Fruit fly (Drosophila melanogaster): Measurements from ENCODE around the gene SMC5.

SMC5 gene

DNA sequence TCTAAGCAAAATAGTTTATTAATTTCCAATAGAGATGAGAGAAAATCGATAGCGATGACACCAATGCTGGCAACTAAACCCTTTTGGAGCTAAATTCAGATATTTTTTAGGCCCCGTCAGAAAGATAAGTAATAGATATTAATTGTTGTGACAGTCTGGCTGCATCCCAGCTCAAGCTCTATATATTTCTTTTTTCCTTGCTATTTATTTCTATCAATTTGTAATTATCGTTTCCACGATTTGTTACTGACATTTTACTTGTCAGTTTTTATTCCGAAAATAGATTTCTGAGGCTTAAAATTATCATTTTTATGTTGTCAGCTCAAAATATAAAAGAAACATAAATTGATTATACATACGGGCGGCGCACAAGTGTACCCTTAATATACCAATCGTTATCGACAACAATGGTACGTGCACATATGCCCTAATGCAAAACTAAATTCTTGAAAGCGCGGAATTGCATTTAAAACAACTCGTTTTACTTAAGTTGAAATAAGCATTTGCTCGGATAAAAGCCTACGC, at the start of gene SMC5, which contains the start of gene CRIF:
Gene SMC5, plus strand, starts transcription at position 329 of the 525 bp plus-strand sequence.
Gene CRIF, minus strand, starts transcription at position 51 of the 525 bp plus-strand sequence.
- TF ChIP-seq pan (optimal IDR thresholded peaks at IDR 0.05) (no peak), psq (optimal IDR thresholded peaks at IDR 0.05) (no peak), CG8478 (optimal IDR thresholded peaks at IDR 0.05) (no peak), usp (GFP tag; optimal IDR thresholded peaks at IDR 0.05) (no peak), EcR (GFP tag; optimal IDR thresholded peaks at IDR 0.05) (no peak)

DNA sequence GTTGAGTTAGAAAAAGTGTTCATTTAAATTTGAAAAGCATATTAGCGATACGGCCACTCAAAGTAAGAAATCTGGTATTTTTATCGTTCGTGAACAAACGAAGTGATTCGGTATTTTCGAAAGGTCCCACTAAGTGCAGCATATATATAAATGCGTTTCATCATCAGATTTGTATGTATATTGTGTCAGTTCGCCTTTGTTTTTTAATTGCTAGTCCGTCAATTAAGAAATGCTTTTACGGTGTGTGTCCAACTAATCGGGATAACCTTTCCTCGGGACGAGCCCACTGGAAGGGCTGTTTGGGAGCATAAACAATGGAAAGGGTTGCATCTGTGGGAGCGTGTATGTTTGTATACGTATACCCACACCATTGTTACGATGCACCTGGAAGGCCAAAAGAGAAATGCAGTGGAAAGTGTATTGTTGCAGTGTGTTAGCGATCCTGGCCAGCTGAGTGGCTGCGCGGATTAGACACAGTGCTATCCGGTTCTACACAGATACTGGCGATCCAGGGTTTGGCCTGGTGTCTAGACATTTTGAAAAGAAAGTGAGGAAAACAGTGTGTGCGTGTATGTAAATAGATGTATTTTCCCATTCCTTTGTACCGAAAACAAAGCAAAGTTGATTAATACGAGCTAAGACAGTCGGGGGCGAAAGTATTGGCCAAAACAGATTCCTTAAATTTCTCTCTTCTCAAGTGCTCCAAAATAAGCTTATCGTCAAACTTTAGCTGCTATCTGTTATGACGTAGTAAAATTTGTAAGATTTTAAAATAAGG, 45.7 kb upstream of the SMC5 start, which contains the start of gene CG7611:
Gene CG7611, plus strand, starts transcription at position 128 of the 778 bp plus-strand sequence.
- TF ChIP-seq psq (optimal IDR thresholded peaks at IDR 0.05) (no peak), EcR (GFP tag; optimal IDR thresholded peaks at IDR 0.05) (no peak), usp (GFP tag; optimal IDR thresholded peaks at IDR 0.05) (no peak), pan (optimal IDR thresholded peaks at IDR 0.05) (no peak), Dll (optimal IDR thresholded peaks at IDR 0.05) (no peak), CG8478 (optimal IDR thresholded peaks at IDR 0.05) (no peak)

DNA sequence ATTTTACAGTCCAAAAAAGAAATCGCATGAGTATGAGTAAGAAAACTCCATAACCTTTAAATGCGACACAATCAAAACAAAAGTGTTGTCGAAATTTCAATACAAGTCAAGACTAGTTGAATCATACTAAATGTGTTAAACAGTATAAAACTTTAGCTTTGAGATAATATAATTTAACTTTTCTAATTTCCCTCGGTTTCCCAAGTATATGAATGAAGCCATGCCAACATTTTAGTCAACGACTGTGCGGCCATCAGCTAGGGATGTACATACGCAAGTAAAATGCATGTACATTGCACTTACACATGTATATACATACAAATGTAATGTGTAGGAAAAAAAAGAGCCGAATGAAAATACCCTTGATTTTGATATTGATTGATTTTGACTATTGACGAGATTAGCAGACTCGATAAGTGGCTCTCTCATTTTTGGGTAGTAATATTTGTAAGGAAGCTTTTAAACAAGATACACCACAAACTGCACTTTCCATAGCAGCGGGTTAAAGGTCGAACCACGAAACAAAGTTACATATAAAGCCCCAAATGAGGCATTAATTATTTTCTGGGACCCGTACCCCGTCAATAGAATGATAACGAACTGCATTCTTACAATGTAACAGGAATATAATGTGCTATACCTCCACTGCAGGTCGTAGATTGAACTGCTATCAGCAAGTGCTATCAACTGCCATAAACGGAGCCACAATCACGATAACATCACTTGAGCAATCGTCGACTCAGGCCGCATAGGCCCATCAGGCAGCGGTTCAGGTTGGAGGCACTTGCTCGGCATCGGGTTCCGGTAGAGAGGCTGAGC, 44.7 kb upstream of the SMC5 start:
- TF ChIP-seq usp (GFP tag; optimal IDR thresholded peaks at IDR 0.05), result no peak
- no peak for TF ChIP-seq psq (optimal IDR thresholded peaks at IDR 0.05)
- no peak for TF ChIP-seq CG8478 (optimal IDR thresholded peaks at IDR 0.05)
- TF ChIP-seq Dll (optimal IDR thresholded peaks at IDR 0.05), result no peak
- no peak for TF ChIP-seq EcR (GFP tag; optimal IDR thresholded peaks at IDR 0.05)
- TF ChIP-seq pan (optimal IDR thresholded peaks at IDR 0.05), result no peak

DNA sequence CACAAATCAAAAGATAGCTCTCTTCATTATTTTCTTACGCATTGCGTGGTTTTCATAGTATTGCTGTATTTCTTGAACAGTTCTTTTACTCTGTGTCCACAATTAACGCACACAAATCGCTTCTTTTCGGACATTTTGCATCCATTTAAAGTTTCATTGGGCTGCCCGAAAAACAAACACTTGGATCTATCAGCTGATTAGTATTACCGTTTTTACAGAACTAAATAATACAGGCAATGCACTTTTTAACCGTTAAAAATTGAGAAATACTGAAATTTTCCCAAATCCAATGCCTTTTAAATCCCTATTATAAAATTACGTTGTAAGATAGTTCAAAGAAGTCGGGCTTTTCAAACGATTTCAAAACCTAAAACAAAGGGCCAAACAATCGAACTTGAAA, 39.9 kb upstream of the SMC5 start, which contains the start of gene Arv1:
Gene Arv1, minus strand, starts transcription at position 226 of the 400 bp plus-strand sequence.
- TF ChIP-seq CG8478 (optimal IDR thresholded peaks at IDR 0.05) (no peak), pan (optimal IDR thresholded peaks at IDR 0.05) (no peak), EcR (GFP tag; optimal IDR thresholded peaks at IDR 0.05) (no peak), psq (optimal IDR thresholded peaks at IDR 0.05) (no peak), usp (GFP tag; optimal IDR thresholded peaks at IDR 0.05) (no peak), Dll (optimal IDR thresholded peaks at IDR 0.05) (no peak)

DNA sequence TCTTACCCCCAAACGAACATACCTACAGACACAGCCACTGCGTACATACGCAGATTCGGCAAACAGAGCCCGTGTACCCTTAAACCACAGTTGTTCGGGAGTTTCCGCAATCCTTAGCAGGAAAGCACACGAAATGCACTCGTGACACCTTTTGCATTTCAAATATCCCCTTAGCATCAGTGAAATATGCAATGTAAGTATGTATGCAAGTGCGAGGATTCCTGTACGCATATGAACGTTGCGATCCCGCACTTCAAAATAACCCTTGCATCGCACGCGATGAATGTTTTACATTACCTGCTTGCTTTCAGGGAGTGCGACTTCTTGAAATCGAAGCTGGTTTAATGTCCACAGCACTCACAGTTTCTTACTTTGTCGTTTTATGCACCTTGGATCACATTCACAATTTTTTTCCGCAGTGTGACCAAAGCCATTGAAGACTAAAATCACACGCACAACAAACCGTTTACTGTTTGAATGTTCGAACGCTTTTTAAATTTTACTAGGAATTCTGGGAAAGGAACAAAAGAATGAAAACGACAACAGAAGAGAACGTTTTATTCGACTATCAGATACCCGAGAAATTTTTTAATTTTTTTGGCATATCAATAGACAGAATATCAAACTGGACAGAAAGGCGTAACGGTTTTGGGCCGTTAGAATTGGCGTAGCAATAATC, 35.6 kb upstream of the SMC5 start, which contains the start of gene Mkrn1:
Gene Mkrn1, minus strand, starts transcription at position 444 of the 679 bp plus-strand sequence.
- TF ChIP-seq EcR (GFP tag; optimal IDR thresholded peaks at IDR 0.05), result no peak
- no peak for TF ChIP-seq pan (optimal IDR thresholded peaks at IDR 0.05)
- TF ChIP-seq psq (optimal IDR thresholded peaks at IDR 0.05), result no peak
- TF ChIP-seq usp (GFP tag; optimal IDR thresholded peaks at IDR 0.05), result no peak
- no peak for TF ChIP-seq Dll (optimal IDR thresholded peaks at IDR 0.05)
- TF ChIP-seq CG8478 (optimal IDR thresholded peaks at IDR 0.05), result no peak

DNA sequence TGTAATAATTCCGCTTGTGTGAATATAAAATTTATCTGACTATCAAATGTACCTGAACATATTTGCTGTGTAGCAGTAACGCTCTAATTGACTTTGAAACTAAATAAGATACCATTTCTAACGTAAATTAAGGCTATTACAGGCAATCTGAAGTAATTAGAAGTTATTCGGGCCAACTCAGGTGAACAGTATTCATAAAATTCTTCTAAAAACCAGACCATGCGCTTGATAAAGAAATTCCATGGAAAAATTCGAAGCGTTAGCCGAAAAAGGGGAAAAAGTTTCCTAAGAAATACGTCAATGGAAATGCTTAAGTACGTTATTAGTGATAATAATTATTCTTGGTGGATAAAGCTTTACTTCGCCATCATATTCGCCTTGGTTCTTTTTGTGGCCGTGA, 34.6 kb upstream of the SMC5 start, which contains the start of gene ppk5:
Gene ppk5, plus strand, starts transcription at position 301 of the 400 bp plus-strand sequence.
- TF ChIP-seq usp (GFP tag; optimal IDR thresholded peaks at IDR 0.05) (no peak), EcR (GFP tag; optimal IDR thresholded peaks at IDR 0.05) (no peak), pan (optimal IDR thresholded peaks at IDR 0.05) (no peak), CG8478 (optimal IDR thresholded peaks at IDR 0.05) (no peak), Dll (optimal IDR thresholded peaks at IDR 0.05) (no peak), psq (optimal IDR thresholded peaks at IDR 0.05) (no peak)

DNA sequence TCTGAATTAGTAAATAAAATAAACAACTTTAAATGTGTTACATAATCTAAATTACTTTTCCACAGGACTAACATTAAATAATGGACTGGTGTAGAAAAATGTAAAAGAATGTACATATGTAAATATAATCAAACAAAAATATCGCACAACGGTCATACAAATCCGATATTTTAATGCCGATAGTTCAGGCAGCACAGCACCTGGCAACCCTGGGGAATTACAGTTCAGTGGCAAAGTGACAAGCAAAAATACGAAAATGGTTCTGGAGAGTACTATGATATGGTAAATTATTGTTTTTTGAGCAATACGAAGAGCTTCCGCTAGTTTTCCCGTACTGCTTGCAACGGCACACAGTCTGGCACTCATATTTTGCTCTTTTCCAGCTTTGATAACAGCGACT, 32.1 kb upstream of the SMC5 start, which contains the start of gene Rpn10:
Gene Rpn10, plus strand, starts transcription at position 144 of the 400 bp plus-strand sequence.
- no peak for TF ChIP-seq Dll (optimal IDR thresholded peaks at IDR 0.05)
- TF ChIP-seq usp (GFP tag; optimal IDR thresholded peaks at IDR 0.05), result no peak
- no peak for TF ChIP-seq CG8478 (optimal IDR thresholded peaks at IDR 0.05)
- no peak for TF ChIP-seq pan (optimal IDR thresholded peaks at IDR 0.05)
- no peak for TF ChIP-seq psq (optimal IDR thresholded peaks at IDR 0.05)
- TF ChIP-seq EcR (GFP tag; optimal IDR thresholded peaks at IDR 0.05), result no peak

DNA sequence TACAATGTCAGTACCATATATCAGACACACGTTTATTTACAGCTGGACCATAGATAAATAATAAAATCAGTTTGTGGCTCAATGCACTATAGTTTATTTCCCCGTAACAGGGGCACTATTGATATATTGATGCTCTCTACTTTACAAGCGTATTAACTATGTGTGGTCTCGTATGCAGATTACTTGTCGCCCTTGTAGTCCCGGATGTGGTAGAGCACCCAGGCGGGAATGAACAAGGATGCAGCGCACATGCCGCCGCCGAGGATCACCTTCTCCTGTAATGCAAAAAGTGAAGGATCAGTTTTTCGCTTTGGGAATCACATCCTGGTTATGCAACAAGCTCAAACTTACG, 30.1 kb upstream of the SMC5 start:
- TF ChIP-seq Dll (optimal IDR thresholded peaks at IDR 0.05) (no peak), psq (optimal IDR thresholded peaks at IDR 0.05) (no peak), CG8478 (optimal IDR thresholded peaks at IDR 0.05) (no peak), usp (GFP tag; optimal IDR thresholded peaks at IDR 0.05) (no peak), pan (optimal IDR thresholded peaks at IDR 0.05) (no peak), EcR (GFP tag; optimal IDR thresholded peaks at IDR 0.05) (no peak)

DNA sequence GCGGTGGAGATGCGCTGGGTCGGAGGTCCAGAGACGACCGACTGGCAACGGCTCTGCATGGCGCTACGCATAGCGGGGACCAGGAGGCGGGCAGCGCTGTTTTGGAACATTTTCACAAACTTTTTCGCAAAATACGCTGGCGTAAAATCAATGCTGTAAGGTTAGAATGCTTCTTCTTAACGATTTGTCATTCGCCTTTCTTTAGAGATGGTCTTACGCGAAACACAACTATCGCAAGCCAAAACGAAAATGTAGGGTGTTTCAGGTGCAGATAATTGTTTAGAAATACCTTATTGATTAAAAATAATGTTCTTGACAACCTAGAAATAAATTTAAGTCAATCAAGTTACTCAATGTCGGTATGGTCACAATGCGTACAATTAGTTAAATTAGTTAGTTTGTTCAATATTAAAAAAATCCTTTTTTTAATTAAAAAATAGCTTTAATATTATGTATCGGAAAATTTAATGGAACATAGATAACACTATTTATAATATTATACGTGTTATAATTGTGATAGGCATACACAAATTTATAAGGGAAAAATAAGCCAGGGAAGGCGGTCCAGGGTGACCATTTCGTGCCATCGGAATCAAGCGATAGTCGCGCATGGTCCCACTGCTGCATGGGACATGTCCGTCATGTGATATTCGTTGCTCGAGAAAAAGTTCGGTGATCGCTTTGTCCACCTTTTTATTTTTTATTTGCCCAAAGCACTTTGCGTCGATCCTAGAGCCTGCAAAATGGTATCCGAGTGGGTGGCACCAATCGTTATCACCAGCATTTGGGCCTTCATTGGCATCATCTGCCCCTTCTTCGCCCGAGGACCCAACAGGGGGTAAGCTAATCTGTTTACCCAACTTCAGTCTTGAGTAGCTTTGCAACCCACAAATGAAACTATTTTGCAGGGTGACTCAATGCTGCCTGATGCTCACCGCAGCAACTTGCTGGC, 29.5 kb upstream of the SMC5 start, which contains the start of the genes COX8 and VhaM9.7-b:
Gene COX8, minus strand, starts transcription at position 203 of the 952 bp plus-strand sequence.
Gene VhaM9.7-b, plus strand, starts transcription at position 618 of the 952 bp plus-strand sequence.
- TF ChIP-seq psq (optimal IDR thresholded peaks at IDR 0.05) (no peak), Dll (optimal IDR thresholded peaks at IDR 0.05) (no peak), EcR (GFP tag; optimal IDR thresholded peaks at IDR 0.05) (no peak), usp (GFP tag; optimal IDR thresholded peaks at IDR 0.05) (no peak), pan (optimal IDR thresholded peaks at IDR 0.05) (no peak), CG8478 (optimal IDR thresholded peaks at IDR 0.05) (no peak)

DNA sequence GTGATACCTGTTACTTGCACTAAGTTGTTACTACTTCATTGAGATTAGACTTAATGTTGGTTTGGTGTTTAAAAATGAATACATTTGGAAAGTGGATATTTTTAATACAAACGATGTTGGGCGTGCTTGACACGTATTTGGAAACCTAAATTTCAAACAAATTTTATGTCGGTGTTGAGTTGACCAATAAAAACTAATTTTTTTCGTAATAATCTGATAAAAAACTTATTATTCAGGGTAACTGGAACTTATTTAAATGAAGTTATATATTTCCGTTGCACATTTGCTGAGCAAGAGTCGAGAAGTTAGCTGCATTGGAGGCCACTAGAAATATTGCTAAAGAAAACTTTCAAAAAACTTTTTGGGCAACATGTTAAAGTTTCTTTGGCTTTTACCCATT, 26.9 kb upstream of the SMC5 start, which contains the start of gene CG33290:
Gene CG33290, plus strand, starts transcription at position 301 of the 400 bp plus-strand sequence.
- no peak for TF ChIP-seq pan (optimal IDR thresholded peaks at IDR 0.05)
- no peak for TF ChIP-seq CG8478 (optimal IDR thresholded peaks at IDR 0.05)
- TF ChIP-seq psq (optimal IDR thresholded peaks at IDR 0.05), result no peak
- TF ChIP-seq Dll (optimal IDR thresholded peaks at IDR 0.05), result no peak
- TF ChIP-seq usp (GFP tag; optimal IDR thresholded peaks at IDR 0.05), result no peak
- TF ChIP-seq EcR (GFP tag; optimal IDR thresholded peaks at IDR 0.05), result no peak
